Fruit fly (Drosophila melanogaster): Measurements from ENCODE around the gene CG12375.

CG12375 gene

DNA sequence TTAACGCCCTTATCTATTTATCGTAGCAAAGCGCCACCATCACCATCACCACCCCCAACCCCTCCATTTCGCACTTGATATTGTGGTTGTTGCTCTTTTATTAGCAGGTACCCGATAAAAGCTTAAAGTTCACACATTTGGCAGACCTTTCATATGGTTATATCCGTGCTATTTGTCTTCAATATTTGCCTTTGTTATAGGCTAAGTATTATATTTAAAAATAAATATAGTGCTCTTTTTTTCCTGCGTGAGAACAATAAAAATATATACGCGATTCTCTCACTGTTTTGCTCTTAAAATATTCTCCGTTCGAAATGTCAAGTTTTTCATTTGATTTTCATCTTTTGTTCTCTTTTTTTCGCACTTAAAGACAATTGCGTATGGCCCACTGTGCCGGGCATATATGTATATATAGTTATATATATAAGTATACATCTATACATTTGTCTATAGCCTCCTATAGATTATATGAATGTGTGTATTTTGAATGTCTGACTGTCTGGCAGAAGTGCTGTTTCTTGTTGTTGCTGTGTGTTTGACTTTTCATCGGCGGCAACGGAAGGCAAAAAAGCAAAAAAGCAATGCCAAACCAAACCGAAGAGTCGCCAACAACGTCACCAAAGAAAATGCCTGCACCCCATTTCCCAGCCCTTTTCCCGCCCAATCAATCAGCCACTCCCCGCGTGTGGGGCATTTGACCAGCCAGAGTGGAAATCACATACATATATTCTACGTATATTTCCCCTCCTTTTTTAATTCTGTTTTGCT is 32.4 kb downstream of the CG12375 start (continued):
- TF ChIP-seq topi (GFP tag; optimal IDR thresholded peaks at IDR 0.05), result no peak
- no peak for TF ChIP-seq CG6808 (GFP tag; optimal IDR thresholded peaks at IDR 0.05)
- no peak for TF ChIP-seq CG10669 (GFP tag; optimal IDR thresholded peaks at IDR 0.05)
- no peak for TF ChIP-seq Smox (GFP tag; optimal IDR thresholded peaks at IDR 0.05)
- no peak for TF ChIP-seq vri (GFP tag; optimal IDR thresholded peaks at IDR 0.05)
- no peak for TF ChIP-seq CG11294 (GFP tag; IDR thresholded peaks at IDR 0.05)
- no peak for TF ChIP-seq Sox15 (GFP tag; optimal IDR thresholded peaks at IDR 0.05)

DNA sequence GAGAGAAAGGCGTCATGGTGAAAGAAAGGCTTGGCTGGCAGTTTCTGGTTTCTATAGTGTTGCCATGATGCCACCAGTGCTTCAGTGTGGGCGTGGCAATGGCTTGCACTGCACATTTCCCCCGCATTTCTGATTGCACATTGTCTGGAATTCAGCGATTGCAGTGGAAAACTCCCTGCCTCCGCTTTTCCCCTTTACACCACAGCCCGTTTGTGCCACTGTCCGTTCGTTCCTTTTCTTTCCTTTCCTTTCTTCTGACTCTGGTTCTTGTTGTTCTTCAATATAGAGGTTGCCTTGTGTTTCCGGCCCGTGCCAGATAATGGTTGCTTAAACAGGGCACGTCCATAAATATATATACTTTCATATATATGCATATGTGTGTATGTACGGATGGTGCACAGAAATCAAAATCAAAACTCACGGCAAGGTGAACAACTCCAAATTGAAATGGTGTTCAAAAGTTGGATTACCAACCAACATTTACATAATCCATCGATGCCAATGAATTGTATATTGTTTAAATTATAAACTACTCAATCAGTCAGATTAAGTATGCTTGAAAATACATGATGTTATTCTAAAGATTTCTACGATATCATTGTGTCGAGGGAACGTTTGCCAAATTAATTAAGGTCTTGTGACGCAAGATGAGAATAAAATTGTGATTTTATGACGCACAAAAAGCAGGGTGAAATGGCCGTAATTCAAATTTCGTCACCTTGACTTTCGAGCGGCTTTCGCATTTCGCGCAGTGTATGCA is 33.3 kb downstream of the CG12375 start:
- peak; percentile 11 for TF ChIP-seq CG10669 (GFP tag; optimal IDR thresholded peaks at IDR 0.05)
- TF ChIP-seq acj6 (GFP tag; optimal IDR thresholded peaks at IDR 0.05), result peak; percentile 28
- TF ChIP-seq Sox102F (GFP tag; optimal IDR thresholded peaks at IDR 0.05), result peak; percentile 35
- peak; percentile 12 for TF ChIP-seq Hr39 (GFP tag; optimal IDR thresholded peaks at IDR 0.05)
- TF ChIP-seq eg (GFP tag; IDR thresholded peaks at IDR 0.05), result peak; percentile 28; the same call in 1 of the 3 replicates
- peak; percentile 15; the same call in 1 of the 2 replicates for TF ChIP-seq CG11294 (GFP tag; IDR thresholded peaks at IDR 0.05)
- no peak for TF ChIP-seq vri (GFP tag; optimal IDR thresholded peaks at IDR 0.05)
- TF ChIP-seq svp (GFP tag), result peak; percentile 75
- no peak for TF ChIP-seq CG11902 (GFP tag; optimal IDR thresholded peaks at IDR 0.05)
- TF ChIP-seq Eip93F (GFP tag; optimal IDR thresholded peaks at IDR 0.05), result peak; percentile 22
- TF ChIP-seq CG6163 (GFP tag; IDR thresholded peaks at IDR 0.05), result peak; percentile 56; the same call in 2 of the 3 replicates
- peak; percentile 50 for TF ChIP-seq Eip78C (GFP tag)
- no peak for TF ChIP-seq fd85E (GFP tag; optimal IDR thresholded peaks at IDR 0.05)
- TF ChIP-seq CG3919 (GFP tag; optimal IDR thresholded peaks at IDR 0.05), result peak; percentile 46
- TF ChIP-seq net (GFP tag; optimal IDR thresholded peaks at IDR 0.05), result peak; percentile 41
- TF ChIP-seq CG6276 (GFP tag; optimal IDR thresholded peaks at IDR 0.05), result no peak
- no peak for TF ChIP-seq CG8632 (GFP tag; optimal IDR thresholded peaks at IDR 0.05)
- peak; percentile 24 for TF ChIP-seq CG32006 (GFP tag; optimal IDR thresholded peaks at IDR 0.05)
- peak; percentile 13 for TF ChIP-seq CG10631 (GFP tag; optimal IDR thresholded peaks at IDR 0.05)
- peak; percentile 30 for TF ChIP-seq Smox (GFP tag; optimal IDR thresholded peaks at IDR 0.05)
- TF ChIP-seq Sox14 (GFP tag; optimal IDR thresholded peaks at IDR 0.05), result peak; percentile 71
- peak; percentile 27 for TF ChIP-seq pdm3 (GFP tag; optimal IDR thresholded peaks at IDR 0.05)
- no peak for TF ChIP-seq Sox15 (GFP tag; optimal IDR thresholded peaks at IDR 0.05)
- TF ChIP-seq achi (GFP tag; optimal IDR thresholded peaks at IDR 0.05), result peak; percentile 17
- TF ChIP-seq Gug (GFP tag; IDR thresholded peaks at IDR 0.05), result 0 out of 2 replicates have a peak, but pooled peaks have one; percentile 14
- no peak for TF ChIP-seq CG4318 (GFP tag; optimal IDR thresholded peaks at IDR 0.05)
- TF ChIP-seq Ets21C (GFP tag; optimal IDR thresholded peaks at IDR 0.05), result peak; percentile 2
- peak; percentile 10 for TF ChIP-seq esn (GFP tag; optimal IDR thresholded peaks at IDR 0.05)
- TF ChIP-seq OdsH (GFP tag; optimal IDR thresholded peaks at IDR 0.05), result no peak
- peak; percentile 8 for TF ChIP-seq topi (GFP tag; optimal IDR thresholded peaks at IDR 0.05)
- peak; percentile 16 for TF ChIP-seq CG3032 (tag; optimal IDR thresholded peaks at IDR 0.05)
- peak; percentile 4 for TF ChIP-seq CG6854 (GFP tag; optimal IDR thresholded peaks at IDR 0.05)
- peak; percentile 39 for TF ChIP-seq Eip75B (GFP tag; optimal IDR thresholded peaks at IDR 0.05)
- TF ChIP-seq CG31627 (GFP tag; optimal IDR thresholded peaks at IDR 0.05), result peak; percentile 29

DNA sequence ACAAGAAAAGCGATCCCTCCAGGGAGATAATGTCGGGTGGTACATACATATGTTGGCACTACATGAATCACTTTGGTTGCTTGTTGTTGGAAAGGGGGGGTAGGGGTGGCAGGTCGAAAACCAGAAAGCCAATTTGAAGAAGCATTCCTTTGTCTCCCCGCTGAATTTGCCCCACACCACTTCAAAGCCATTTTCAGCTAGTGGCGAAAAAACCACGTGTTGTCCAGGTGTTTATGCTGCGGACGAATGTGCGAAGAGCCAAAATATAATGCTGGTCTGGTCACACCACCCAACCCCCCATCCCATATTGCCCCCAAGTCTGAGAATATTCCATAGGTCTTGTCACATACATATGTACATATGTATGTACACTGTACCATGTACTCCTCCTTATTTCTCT is 34.8 kb downstream of the CG12375 start:
- TF ChIP-seq cyc (GFP tag; optimal IDR thresholded peaks at IDR 0.05) (no peak), CG4318 (GFP tag; optimal IDR thresholded peaks at IDR 0.05) (no peak), CG6276 (GFP tag; optimal IDR thresholded peaks at IDR 0.05) (no peak), CG11294 (GFP tag; IDR thresholded peaks at IDR 0.05) (no peak), Smox (GFP tag; optimal IDR thresholded peaks at IDR 0.05) (no peak), fkh (GFP tag; optimal IDR thresholded peaks at IDR 0.05) (no peak), Eip75B (GFP tag; optimal IDR thresholded peaks at IDR 0.05) (no peak), Hr4 (GFP tag; optimal IDR thresholded peaks at IDR 0.05) (no peak), Sox14 (GFP tag; optimal IDR thresholded peaks at IDR 0.05) (no peak)

All from whole organism, prepupa.